ENCODE assay signal across 7 worm cellular contexts in the genomic region with DNA sequence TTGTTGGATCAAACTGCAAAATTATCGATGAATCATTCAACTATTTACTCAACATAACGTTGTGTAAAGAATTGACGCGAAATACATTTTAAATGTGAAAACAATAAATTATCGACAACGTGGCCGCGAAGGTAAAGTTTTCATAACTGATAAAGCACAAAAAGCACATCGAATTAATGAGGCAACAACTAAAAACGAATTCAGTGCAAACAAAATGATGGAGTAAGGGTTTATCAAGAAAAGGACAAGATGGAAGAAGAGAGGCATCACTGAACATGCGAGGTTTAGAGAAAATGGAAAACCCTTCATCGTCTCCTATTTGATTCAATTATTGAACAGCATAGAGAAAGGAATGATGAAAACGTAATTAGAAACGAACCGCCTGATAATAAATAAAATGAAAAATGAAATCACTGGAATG.
TF ChIP-seq lines count a peak whose summit lies in the region.

TSS of gene D1053.4 (minus strand) at position 20 of the 421 bp plus-strand sequence.

TF ChIP-seq in whole organism, L1 larva, 84 proteins besides CTCF, POLR2A, EP300 and RAD21 (continues in another document):
- TF ChIP-seq C16A3.4 (tag; optimal IDR thresholded peaks at IDR 0.05; lab: Kevin White, UChicago), result no peak
- TF ChIP-seq pag-3 (tag; optimal IDR thresholded peaks at IDR 0.05; lab: Kevin White, UChicago; ENCODE audit: borderline replicate concordance, insufficient read depth), result no peak
- TF ChIP-seq grh-1 (GFP tag; IDR thresholded peaks at IDR 0.05; lab: Robert Waterston, UW), result no peak
- peak in 1 of 6 experiments; percentile 2 for TF ChIP-seq elt-3 (tag; optimal IDR thresholded peaks at IDR 0.05; lab: Kevin White, UChicago)
- no peak for TF ChIP-seq ets-5 (GFP tag; IDR thresholded peaks at IDR 0.05; lab: Robert Waterston, UW)
- TF ChIP-seq isw-1 (GFP tag; IDR thresholded peaks at IDR 0.05; lab: Robert Waterston, UW), result no peak
- TF ChIP-seq nhr-71 (tag; optimal IDR thresholded peaks at IDR 0.05; lab: Kevin White, UChicago), result peak; percentile 46
- no peak for TF ChIP-seq zag-1 (tag; optimal IDR thresholded peaks at IDR 0.05; lab: Kevin White, UChicago)
- TF ChIP-seq unc-86 (tag; optimal IDR thresholded peaks at IDR 0.05; lab: Kevin White, UChicago), result no peak
- TF ChIP-seq mef-2 (tag; optimal IDR thresholded peaks at IDR 0.05; lab: Kevin White, UChicago), result no peak
- no peak for TF ChIP-seq xbp-1 (tag; optimal IDR thresholded peaks at IDR 0.05; lab: Kevin White, UChicago)
- TF ChIP-seq unc-130 (tag; optimal IDR thresholded peaks at IDR 0.05; lab: Kevin White, UChicago), result no peak

TF ChIP-seq in whole organism, L2 larva, 48 proteins besides CTCF, POLR2A, EP300 and RAD21 (continues in another document):
- no peak for TF ChIP-seq nhr-12 (tag; optimal IDR thresholded peaks at IDR 0.05; lab: Kevin White, UChicago)
- TF ChIP-seq sma-9 (GFP tag; optimal IDR thresholded peaks at IDR 0.05; lab: Kevin White, UChicago), result peak; percentile 47
- no peak for TF ChIP-seq sma-9 (tag; optimal IDR thresholded peaks at IDR 0.05; lab: Kevin White, UChicago)
- peak; percentile 76 for TF ChIP-seq crh-2 (tag; optimal IDR thresholded peaks at IDR 0.05; lab: Kevin White, UChicago)
- TF ChIP-seq egl-27 (tag; optimal IDR thresholded peaks at IDR 0.05; lab: Kevin White, UChicago), result peak; percentile 22
- TF ChIP-seq mbf-1 (tag; optimal IDR thresholded peaks at IDR 0.05; lab: Kevin White, UChicago), result no peak
- TF ChIP-seq mdl-1 (tag; optimal IDR thresholded peaks at IDR 0.05; lab: Kevin White, UChicago), result peak in 1 of 2 experiments; percentile 15
- no peak for TF ChIP-seq lin-13 (GFP tag; optimal IDR thresholded peaks at IDR 0.05; lab: Kevin White, UChicago)
- no peak for TF ChIP-seq R02D3.7 (tag; optimal IDR thresholded peaks at IDR 0.05; lab: Kevin White, UChicago)
- TF ChIP-seq gmeb-1 (tag; optimal IDR thresholded peaks at IDR 0.05; lab: Kevin White, UChicago), result peak; percentile 8
- TF ChIP-seq sma-3 (GFP tag; optimal IDR thresholded peaks at IDR 0.05; lab: Kevin White, UChicago), result no peak
- TF ChIP-seq F13H6.1 (tag; optimal IDR thresholded peaks at IDR 0.05; lab: Kevin White, UChicago), result peak; percentile 18
- TF ChIP-seq alr-1 (tag; optimal IDR thresholded peaks at IDR 0.05; lab: Kevin White, UChicago), result no peak

TF ChIP-seq in whole organism, L3 larva, 47 proteins besides CTCF, POLR2A, EP300 and RAD21:
- TF ChIP-seq aly-2 (tag; optimal IDR thresholded peaks at IDR 0.05; lab: Kevin White, UChicago) (no peak), pqm-1 (tag; optimal IDR thresholded peaks at IDR 0.05; lab: Kevin White, UChicago) (peak; percentile 54), sea-2 (GFP tag; optimal IDR thresholded peaks at IDR 0.05; lab: Kevin White, UChicago) (no peak), ZK546.5 (tag; optimal IDR thresholded peaks at IDR 0.05; lab: Kevin White, UChicago) (no peak), pha-4 (tag; optimal IDR thresholded peaks at IDR 0.05; lab: Kevin White, UChicago) (peak; percentile 80), elt-2 (tag; optimal IDR thresholded peaks at IDR 0.05; lab: Kevin White, UChicago) (peak; percentile 87)
TF ChIP-seq in whole organism, L3 larva: peak in this region for 3.

TF ChIP-seq in whole organism, L4 larva, 104 proteins besides CTCF, POLR2A, EP300 and RAD21 (continues in another document):
- TF ChIP-seq pha-4 (GFP tag; IDR thresholded peaks at IDR 0.05; lab: Robert Waterston, UW), result no peak
- TF ChIP-seq pha-4 (tag; optimal IDR thresholded peaks at IDR 0.05; lab: Kevin White, UChicago), result no peak
- peak in 1 of 2 experiments; percentile 21 for TF ChIP-seq unc-62 (GFP tag; optimal IDR thresholded peaks at IDR 0.05 in 1 of 2; lab: Kevin White, UChicago)
- TF ChIP-seq unc-62 (tag; optimal IDR thresholded peaks at IDR 0.05; lab: Kevin White, UChicago), result no peak
- TF ChIP-seq set-16 (GFP tag; IDR thresholded peaks at IDR 0.05; lab: Robert Waterston, UW), result no peak
- TF ChIP-seq lin-29 (GFP tag; IDR thresholded peaks at IDR 0.05; lab: Robert Waterston, UW), result no peak
- no peak for TF ChIP-seq unc-130 (GFP tag; optimal IDR thresholded peaks at IDR 0.05; lab: Kevin White, UChicago)
- peak; percentile 54 for TF ChIP-seq dve-1 (tag; optimal IDR thresholded peaks at IDR 0.05; lab: Kevin White, UChicago; ENCODE audit: insufficient read depth)
- TF ChIP-seq ctbp-1 (GFP tag; IDR thresholded peaks at IDR 0.05; lab: Robert Waterston, UW), result no peak
- TF ChIP-seq nhr-28 (tag; optimal IDR thresholded peaks at IDR 0.05; lab: Kevin White, UChicago), result peak; percentile 90
- TF ChIP-seq spr-1 (tag; optimal IDR thresholded peaks at IDR 0.05; lab: Kevin White, UChicago), result no peak
- 0 out of 2 replicates have a peak, but pooled peaks have one; percentile 44 for TF ChIP-seq php-3 (GFP tag; IDR thresholded peaks at IDR 0.05; lab: Robert Waterston, UW)
- no peak for TF ChIP-seq dpl-1 (GFP tag; optimal IDR thresholded peaks at IDR 0.05; lab: Kevin White, UChicago)
- peak; percentile 12 for TF ChIP-seq mxl-3 (GFP tag; optimal IDR thresholded peaks at IDR 0.05; lab: Kevin White, UChicago)

TF ChIP-seq in whole organism, late embryonic, 69 proteins besides CTCF, POLR2A, EP300 and RAD21:
- TF ChIP-seq ceh-31 (tag; optimal IDR thresholded peaks at IDR 0.05; lab: Kevin White, UChicago) (peak; percentile 24), ets-4 (tag; optimal IDR thresholded peaks at IDR 0.05; lab: Kevin White, UChicago) (no peak), unc-42 (tag; optimal IDR thresholded peaks at IDR 0.05; lab: Kevin White, UChicago) (peak; percentile 91)
TF ChIP-seq in whole organism, late embryonic: peak in this region for 2.

TF ChIP-seq in whole organism, mixed stage, embryonic, 35 proteins besides CTCF, POLR2A, EP300 and RAD21:
- TF ChIP-seq hlh-1 (tag; optimal IDR thresholded peaks at IDR 0.05; lab: Kevin White, UChicago) (no peak), ces-1 (GFP tag; optimal IDR thresholded peaks at IDR 0.05; lab: Kevin White, UChicago) (peak; percentile 96)

TF ChIP-seq in whole organism, young adult, 124 proteins besides CTCF, POLR2A, EP300 and RAD21:
- TF ChIP-seq Y53F4B.3 (GFP tag; IDR thresholded peaks at IDR 0.05; lab: Robert Waterston, UW), result no peak
- peak; percentile 81 for TF ChIP-seq nhr-80 (tag; optimal IDR thresholded peaks at IDR 0.05; lab: Kevin White, UChicago)
TF ChIP-seq in whole organism, young adult: peak in this region for 1.
